Fruit fly (Drosophila melanogaster): Measurements from ENCODE around the gene CG32313.

The CG32313 gene

dm6 chr3L:1545693-1546329 lies at the start of gene CG32313, which contains the start of gene Pcyt1:
Gene CG32313 (minus strand): TSS chr3L:1545743.
Gene Pcyt1 (plus strand): TSS chr3L:1546092.
- TF ChIP-seq noc (tag; optimal IDR thresholded peaks at IDR 0.05): no peak

dm6 chr3L:1592822-1593452 lies 47.4 kb upstream of the CG32313 start:
- no peak for TF ChIP-seq noc (tag; optimal IDR thresholded peaks at IDR 0.05)

- TF ChIP-seq noc (tag; optimal IDR thresholded peaks at IDR 0.05): peak; percentile 86
Measured at dm6 chr3L:1591692-1592371, 46.3 kb upstream of the CG32313 start.

dm6 chr3L:1590194-1590593 lies 44.7 kb upstream of the CG32313 start:
- TF ChIP-seq noc (tag; optimal IDR thresholded peaks at IDR 0.05): no peak

- peak; percentile 57 for TF ChIP-seq noc (tag; optimal IDR thresholded peaks at IDR 0.05)
Measured at dm6 chr3L:1587140-1587849, 41.8 kb upstream of the CG32313 start.

- TF ChIP-seq noc (tag; optimal IDR thresholded peaks at IDR 0.05): peak; percentile 70
Measured at dm6 chr3L:1586266-1587054, 40.9 kb upstream of the CG32313 start.

dm6 chr3L:1584781-1585180 lies 39.2 kb upstream of the CG32313 start:
- no peak for TF ChIP-seq noc (tag; optimal IDR thresholded peaks at IDR 0.05)

dm6 chr3L:1584003-1584402 lies 38.5 kb upstream of the CG32313 start:
- TF ChIP-seq noc (tag; optimal IDR thresholded peaks at IDR 0.05): no peak

dm6 chr3L:1580821-1581220 lies 35.3 kb upstream of the CG32313 start:
- no peak for TF ChIP-seq noc (tag; optimal IDR thresholded peaks at IDR 0.05)

- no peak for TF ChIP-seq noc (tag; optimal IDR thresholded peaks at IDR 0.05)
Measured at dm6 chr3L:1580194-1580593, 34.7 kb upstream of the CG32313 start.

- peak; percentile 79 for TF ChIP-seq noc (tag; optimal IDR thresholded peaks at IDR 0.05)
Measured at dm6 chr3L:1579169-1579853, 33.8 kb upstream of the CG32313 start.

dm6 chr3L:1578391-1578948 lies 32.9 kb upstream of the CG32313 start:
- TF ChIP-seq noc (tag; optimal IDR thresholded peaks at IDR 0.05): peak; percentile 64

- no peak for TF ChIP-seq noc (tag; optimal IDR thresholded peaks at IDR 0.05)
Measured at dm6 chr3L:1577338-1577737, 31.8 kb upstream of the CG32313 start.

dm6 chr3L:1576489-1577106 lies 31.1 kb upstream of the CG32313 start, which contains the start of gene CG13917:
Gene CG13917 (plus strand): TSS chr3L:1576699.
- TF ChIP-seq noc (tag; optimal IDR thresholded peaks at IDR 0.05): no peak

Measured in whole organism, larva.